Worm (Caenorhabditis elegans): ENCODE data around the gene dnj-8.

ce11 chrII:6591000-6591399 is 6.9 kb downstream of the dnj-8 start:
- no peak for TF ChIP-seq lir-1 (GFP tag; conservative IDR thresholded peaks at IDR 0.05)
- no peak for TF ChIP-seq fkh-3 (tag; optimal IDR thresholded peaks at IDR 0.05)
- TF ChIP-seq F39B2.1 (GFP tag; IDR thresholded peaks at IDR 0.05) = no peak
- no peak for TF ChIP-seq dpff-1 (tag; optimal IDR thresholded peaks at IDR 0.05)
- no peak for TF ChIP-seq pha-4 (tag; optimal IDR thresholded peaks at IDR 0.05)
- no peak for TF ChIP-seq let-526 (GFP tag; IDR thresholded peaks at IDR 0.05)
- no peak for TF ChIP-seq lsy-27 (tag; optimal IDR thresholded peaks at IDR 0.05; ENCODE audit: borderline replicate concordance, insufficient read depth)
- no peak for TF ChIP-seq attf-6 (GFP tag; IDR thresholded peaks at IDR 0.05)
- no peak for TF ChIP-seq Y56A3A.18 (GFP tag; IDR thresholded peaks at IDR 0.05)
- TF ChIP-seq madf-6 (GFP tag; IDR thresholded peaks at IDR 0.05) = 0 out of 2 replicates have a peak, but pooled peaks have one; percentile 33

Data from whole organism, young adult.